Worm (Caenorhabditis elegans): ENCODE results near the gene cnep-1.

cnep-1 gene

ce11 chrII:7314083-7314482, 3.9 kb downstream of the cnep-1 start, which contains the start of gene F45E12.6:
Gene F45E12.6 (minus strand): TSS chrII:7314183.
- TF ChIP-seq snpc-4 (tag; optimal IDR thresholded peaks at IDR 0.05) = no peak
- TF ChIP-seq sma-9 (GFP tag; optimal IDR thresholded peaks at IDR 0.05) = no peak
- TF ChIP-seq sma-9 (tag; optimal IDR thresholded peaks at IDR 0.05) = no peak
- no peak for TF ChIP-seq ztf-4 (tag; optimal IDR thresholded peaks at IDR 0.05)
- no peak for TF ChIP-seq ceh-82 (tag; optimal IDR thresholded peaks at IDR 0.05)
- TF ChIP-seq nhr-10 (tag; optimal IDR thresholded peaks at IDR 0.05) = no peak
- TF ChIP-seq ama-1 (optimal IDR thresholded peaks at IDR 0.05) = no peak
- TF ChIP-seq nhr-21 (tag; optimal IDR thresholded peaks at IDR 0.05) = no peak
- TF ChIP-seq nhr-6 (tag; optimal IDR thresholded peaks at IDR 0.05) = no peak
- no peak for TF ChIP-seq blmp-1 (tag; optimal IDR thresholded peaks at IDR 0.05; ENCODE audit: insufficient read depth)
- TF ChIP-seq ceh-16 (tag; optimal IDR thresholded peaks at IDR 0.05) = no peak
- no peak for TF ChIP-seq mdl-1 (tag; optimal IDR thresholded peaks at IDR 0.05)
- no peak for TF ChIP-seq sma-3 (GFP tag; optimal IDR thresholded peaks at IDR 0.05)
- no peak for TF ChIP-seq lin-11 (tag; optimal IDR thresholded peaks at IDR 0.05)
- TF ChIP-seq elt-1 (tag; optimal IDR thresholded peaks at IDR 0.05) = no peak

ce11 chrII:7317468-7317867, 7.3 kb downstream of the cnep-1 start, which contains the start of gene F21D12.2:
Gene F21D12.2 (plus strand): TSS chrII:7317768.
- TF ChIP-seq ztf-4 (tag; optimal IDR thresholded peaks at IDR 0.05) = no peak
- TF ChIP-seq mbf-1 (tag; optimal IDR thresholded peaks at IDR 0.05) = no peak
- TF ChIP-seq mdl-1 (tag; optimal IDR thresholded peaks at IDR 0.05) = no peak
- TF ChIP-seq skn-1 (tag; optimal IDR thresholded peaks at IDR 0.05) = no peak
- TF ChIP-seq ztf-11 (tag; optimal IDR thresholded peaks at IDR 0.05) = no peak
- TF ChIP-seq mab-5 (tag; optimal IDR thresholded peaks at IDR 0.05) = no peak
- TF ChIP-seq ama-1 (optimal IDR thresholded peaks at IDR 0.05) = no peak
- no peak for TF ChIP-seq nhr-129 (tag; optimal IDR thresholded peaks at IDR 0.05)
- no peak for TF ChIP-seq elt-1 (tag; optimal IDR thresholded peaks at IDR 0.05)
- no peak for TF ChIP-seq unc-55 (GFP tag; optimal IDR thresholded peaks at IDR 0.05)
- no peak for TF ChIP-seq dmd-4 (tag; optimal IDR thresholded peaks at IDR 0.05)
- no peak for TF ChIP-seq sem-4 (tag; optimal IDR thresholded peaks at IDR 0.05)
- TF ChIP-seq Y55F3AM.14 (GFP tag; optimal IDR thresholded peaks at IDR 0.05) = no peak
- TF ChIP-seq sma-9 (GFP tag; optimal IDR thresholded peaks at IDR 0.05) = no peak
- no peak for TF ChIP-seq sma-9 (tag; optimal IDR thresholded peaks at IDR 0.05)
- TF ChIP-seq nhr-11 (tag; optimal IDR thresholded peaks at IDR 0.05) = no peak
- no peak for TF ChIP-seq lsy-2 (tag; optimal IDR thresholded peaks at IDR 0.05)
- TF ChIP-seq sma-3 (GFP tag; optimal IDR thresholded peaks at IDR 0.05) = no peak

DNA sequence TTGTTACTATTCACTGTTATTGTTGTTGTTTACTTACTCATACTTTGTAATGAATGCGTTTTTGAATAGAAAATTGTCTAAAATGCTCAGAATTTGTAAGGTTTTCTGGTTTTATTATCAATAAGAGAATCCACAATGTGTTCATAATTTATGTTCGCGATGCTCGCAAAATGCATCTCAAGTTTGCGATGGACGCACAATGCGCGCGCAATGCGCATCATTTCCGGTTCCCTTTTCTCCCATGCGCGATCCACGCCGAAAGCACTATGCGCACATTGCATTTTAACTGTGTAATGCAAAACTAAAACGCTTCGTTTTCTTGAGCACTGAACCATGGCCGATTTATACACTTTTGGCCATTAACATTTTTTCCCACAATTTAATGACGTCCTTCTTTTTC, 9.3 kb downstream of the cnep-1 start:
- TF ChIP-seq Y55F3AM.14 (GFP tag; optimal IDR thresholded peaks at IDR 0.05) (peak; percentile 80), dmd-4 (tag; optimal IDR thresholded peaks at IDR 0.05) (no peak), unc-55 (GFP tag; optimal IDR thresholded peaks at IDR 0.05) (peak; percentile 8), aly-2 (tag; optimal IDR thresholded peaks at IDR 0.05) (no peak)

DNA sequence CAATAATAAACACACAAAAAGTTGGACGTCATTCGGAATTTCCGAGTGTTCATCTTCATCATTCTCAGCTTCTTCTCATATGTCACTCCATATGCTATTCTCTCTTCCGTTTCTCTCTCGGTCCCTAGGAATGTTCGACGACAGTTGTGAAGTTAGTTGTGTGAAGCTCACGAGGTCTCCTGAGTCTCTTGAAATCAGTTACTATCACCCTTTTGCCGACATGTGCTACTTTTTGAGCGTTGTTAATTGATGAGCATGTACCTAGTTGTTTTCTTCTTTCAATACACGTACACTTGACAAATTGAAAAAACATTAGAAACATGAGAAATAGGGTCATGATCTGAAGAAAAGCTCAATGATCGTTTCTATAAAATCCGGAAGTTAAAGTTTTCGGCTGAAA, 13.2 kb downstream of the cnep-1 start:
- TF ChIP-seq nhr-237 (tag; optimal IDR thresholded peaks at IDR 0.05) (no peak), elt-1 (tag; optimal IDR thresholded peaks at IDR 0.05) (no peak), mab-5 (tag; optimal IDR thresholded peaks at IDR 0.05) (no peak), sma-9 (GFP tag; optimal IDR thresholded peaks at IDR 0.05) (peak; percentile 84), sma-9 (tag; optimal IDR thresholded peaks at IDR 0.05) (no peak), unc-39 (tag; optimal IDR thresholded peaks at IDR 0.05) (no peak), nhr-21 (tag; optimal IDR thresholded peaks at IDR 0.05) (no peak), ztf-1 (GFP tag; conservative IDR thresholded peaks at IDR 0.05) (no peak), lin-13 (GFP tag; optimal IDR thresholded peaks at IDR 0.05) (peak; percentile 18), nhr-129 (tag; optimal IDR thresholded peaks at IDR 0.05) (peak; percentile 82), R02D3.7 (tag; optimal IDR thresholded peaks at IDR 0.05) (no peak), snpc-4 (tag; optimal IDR thresholded peaks at IDR 0.05) (no peak), fos-1 (tag; optimal IDR thresholded peaks at IDR 0.05) (no peak), lsy-2 (tag; optimal IDR thresholded peaks at IDR 0.05) (peak in 1 of 2 experiments; percentile 48), crh-2 (tag; optimal IDR thresholded peaks at IDR 0.05) (peak; percentile 22), nhr-25 (tag; optimal IDR thresholded peaks at IDR 0.05) (no peak), ztf-4 (tag; optimal IDR thresholded peaks at IDR 0.05) (peak; percentile 63), ama-1 (optimal IDR thresholded peaks at IDR 0.05) (no peak), nhr-6 (tag; optimal IDR thresholded peaks at IDR 0.05) (peak; percentile 53), gmeb-1 (tag; optimal IDR thresholded peaks at IDR 0.05) (no peak), egl-27 (tag; optimal IDR thresholded peaks at IDR 0.05) (no peak), alr-1 (tag; optimal IDR thresholded peaks at IDR 0.05) (no peak), nhr-77 (tag; optimal IDR thresholded peaks at IDR 0.05) (no peak), unc-62 (GFP tag; optimal IDR thresholded peaks at IDR 0.05) (no peak), ceh-16 (tag; optimal IDR thresholded peaks at IDR 0.05) (no peak), mdl-1 (tag; optimal IDR thresholded peaks at IDR 0.05) (peak in 1 of 2 experiments; percentile 25), F13H6.1 (tag; optimal IDR thresholded peaks at IDR 0.05) (peak; percentile 83), ceh-82 (tag; optimal IDR thresholded peaks at IDR 0.05) (no peak), unc-55 (GFP tag; optimal IDR thresholded peaks at IDR 0.05) (no peak), sem-4 (tag; optimal IDR thresholded peaks at IDR 0.05) (no peak), C34F6.9 (tag; optimal IDR thresholded peaks at IDR 0.05) (peak; percentile 57)
